Fruit fly (Drosophila melanogaster): ENCODE measurements around the gene pll.

pll gene

dm6 chr3R:27288202-27289135 lies 35.5 kb upstream of the pll start, which contains the start of the genes bigmax and Hmu (continued):
- peak; percentile 85 for TF ChIP-seq grau (tag; optimal IDR thresholded peaks at IDR 0.05)
- peak; percentile 74 for TF ChIP-seq HHEX (GFP tag; optimal IDR thresholded peaks at IDR 0.05)
- peak; percentile 83 for TF ChIP-seq NC2β (GFP tag; optimal IDR thresholded peaks at IDR 0.05)
- TF ChIP-seq CG13296 (GFP tag; optimal IDR thresholded peaks at IDR 0.05), result peak; percentile 74
- TF ChIP-seq Jarid2 (GFP tag; optimal IDR thresholded peaks at IDR 0.05), result peak; percentile 51
- no peak for TF ChIP-seq CG1832 (GFP tag; optimal IDR thresholded peaks at IDR 0.05)
- TF ChIP-seq Ets65A (GFP tag), result peak; percentile 98
- peak; percentile 73 for TF ChIP-seq Usf (GFP tag; optimal IDR thresholded peaks at IDR 0.05)
- 0 out of 2 replicates have a peak, but pooled peaks have one; percentile 10 for TF ChIP-seq Ravus (GFP tag; IDR thresholded peaks at IDR 0.05)
- TF ChIP-seq CG12391 (tag; optimal IDR thresholded peaks at IDR 0.05), result peak; percentile 91
- TF ChIP-seq Dek (tag; optimal IDR thresholded peaks at IDR 0.05), result peak; percentile 78
- peak; percentile 36 for TF ChIP-seq CG10565 (GFP tag; optimal IDR thresholded peaks at IDR 0.05)
- TF ChIP-seq ATbp (GFP tag; optimal IDR thresholded peaks at IDR 0.05), result peak; percentile 21
- TF ChIP-seq Asciz (GFP tag; optimal IDR thresholded peaks at IDR 0.05), result peak; percentile 36
- no peak for TF ChIP-seq usp (GFP tag; optimal IDR thresholded peaks at IDR 0.05)
- peak; percentile 91 for TF ChIP-seq CG12769 (tag; optimal IDR thresholded peaks at IDR 0.05)
- TF ChIP-seq Ssrp (tag; optimal IDR thresholded peaks at IDR 0.05), result peak; percentile 70
- peak; percentile 73 for TF ChIP-seq bcd (GFP tag; optimal IDR thresholded peaks at IDR 0.05)
- TF ChIP-seq vfl (GFP tag; optimal IDR thresholded peaks at IDR 0.05), result peak; percentile 90
- TF ChIP-seq CG11560 (tag; IDR thresholded peaks at IDR 0.05), result peak; percentile 67; the same call in 2 of the 3 replicates
- TF ChIP-seq Spps (tag; optimal IDR thresholded peaks at IDR 0.05), result peak; percentile 59
- peak; percentile 47 for TF ChIP-seq cwo (GFP tag; optimal IDR thresholded peaks at IDR 0.05)
- peak; percentile 89 for TF ChIP-seq CG3847 (GFP tag; IDR thresholded peaks at IDR 0.05)
- TF ChIP-seq chm (GFP tag; IDR thresholded peaks at IDR 0.05), result peak; percentile 81
- peak; percentile 59 for TF ChIP-seq trh (GFP tag; optimal IDR thresholded peaks at IDR 0.05)
- peak; percentile 67; the same call in 1 of the 3 replicates for TF ChIP-seq CG11093 (GFP tag; IDR thresholded peaks at IDR 0.05)
- TF ChIP-seq sr (GFP tag; IDR thresholded peaks at IDR 0.05), result peak; percentile 45; the same call in 1 of the 3 replicates
- peak; percentile 48; the same call in 1 of the 2 replicates for TF ChIP-seq Awh (GFP tag; IDR thresholded peaks at IDR 0.05)
- TF ChIP-seq gem (tag; optimal IDR thresholded peaks at IDR 0.05), result peak; percentile 89
- peak; percentile 53 for TF ChIP-seq D19B (GFP tag; optimal IDR thresholded peaks at IDR 0.05)
- peak; percentile 56; the same call in 1 of the 2 replicates for TF ChIP-seq Rx (GFP tag; IDR thresholded peaks at IDR 0.05)
- TF ChIP-seq CG8944 (GFP tag; optimal IDR thresholded peaks at IDR 0.05), result peak; percentile 92
- TF ChIP-seq CG3281 (GFP tag; optimal IDR thresholded peaks at IDR 0.05), result peak; percentile 71
- TF ChIP-seq CG10959 (GFP tag; IDR thresholded peaks at IDR 0.05), result peak; percentile 40; the same call in 1 of the 2 replicates
- TF ChIP-seq CG9817 (tag; optimal IDR thresholded peaks at IDR 0.05), result peak; percentile 88
- no peak for TF ChIP-seq CG7745 (tag; optimal IDR thresholded peaks at IDR 0.05)
- TF ChIP-seq CG13894 (tag; optimal IDR thresholded peaks at IDR 0.05), result peak; percentile 90
- peak; percentile 91 for TF ChIP-seq trem (tag; optimal IDR thresholded peaks at IDR 0.05)
- TF ChIP-seq CG14050 (GFP tag; IDR thresholded peaks at IDR 0.05), result peak; percentile 76
- TF ChIP-seq oc (tag; optimal IDR thresholded peaks at IDR 0.05), result peak; percentile 73
- peak; percentile 11 for TF ChIP-seq CG31365 (tag; optimal IDR thresholded peaks at IDR 0.05)
- peak; percentile 74 for TF ChIP-seq ara (GFP tag; IDR thresholded peaks at IDR 0.05)
- no peak for TF ChIP-seq cad (GFP tag; optimal IDR thresholded peaks at IDR 0.05)
- peak; percentile 72 for TF ChIP-seq CG4730 (GFP tag; IDR thresholded peaks at IDR 0.05)
- peak; percentile 81 for TF ChIP-seq CG17359 (tag; optimal IDR thresholded peaks at IDR 0.05)
- TF ChIP-seq Ets97D (GFP tag; optimal IDR thresholded peaks at IDR 0.05), result peak; percentile 86
- peak; percentile 72 for TF ChIP-seq scrt (GFP tag; optimal IDR thresholded peaks at IDR 0.05)
- TF ChIP-seq zf30C (GFP tag; optimal IDR thresholded peaks at IDR 0.05), result no peak

Measured in whole organism, embryonic.